Fruit fly (Drosophila melanogaster): ENCODE results near the gene CG18048.
A peak's percentile ranks its signal among the peaks of the same experiment; 100 is the strongest.

Gene CG18048

dm6 chr3R:6345814-6346213, at the start of gene CG18048, which contains the start of gene SmD2 (continued):
- no peak for TF ChIP-seq Stat92E (GFP tag; optimal IDR thresholded peaks at IDR 0.05)
- TF ChIP-seq CG2678 (tag; optimal IDR thresholded peaks at IDR 0.05) = no peak
- TF ChIP-seq p53 (GFP tag; optimal IDR thresholded peaks at IDR 0.05) = no peak
- no peak for TF ChIP-seq unpg (GFP tag; optimal IDR thresholded peaks at IDR 0.05)
- no peak for TF ChIP-seq CG10462 (GFP tag; optimal IDR thresholded peaks at IDR 0.05)
- no peak for TF ChIP-seq Nf-YA (GFP tag; IDR thresholded peaks at IDR 0.05)
- TF ChIP-seq wek (GFP tag; optimal IDR thresholded peaks at IDR 0.05) = no peak
- TF ChIP-seq CG6175 (GFP tag; IDR thresholded peaks at IDR 0.05) = no peak
- no peak for TF ChIP-seq Atf3 (GFP tag; optimal IDR thresholded peaks at IDR 0.05)
- no peak for TF ChIP-seq CG6683 (GFP tag; optimal IDR thresholded peaks at IDR 0.05)
- TF ChIP-seq Deaf1 (tag; optimal IDR thresholded peaks at IDR 0.05) = peak; percentile 50
- no peak for TF ChIP-seq HLHmδ (GFP tag; optimal IDR thresholded peaks at IDR 0.05)
- TF ChIP-seq CG16813 (GFP tag; IDR thresholded peaks at IDR 0.05; ENCODE audit: partially characterized antibody) = peak; percentile 84
- TF ChIP-seq ro (GFP tag; IDR thresholded peaks at IDR 0.05) = no peak
- TF ChIP-seq CG14441 (GFP tag; IDR thresholded peaks at IDR 0.05) = no peak
- TF ChIP-seq cas (GFP tag; IDR thresholded peaks at IDR 0.05) = no peak
- TF ChIP-seq CG14860 (GFP tag; IDR thresholded peaks at IDR 0.05; ENCODE audit: partially characterized antibody) = 0 out of 3 replicates have a peak, but pooled peaks have one; percentile 52
- no peak for TF ChIP-seq H15 (GFP tag; IDR thresholded peaks at IDR 0.05)
- TF ChIP-seq CG12219 (GFP tag; optimal IDR thresholded peaks at IDR 0.05) = no peak
- TF ChIP-seq CG13287 (GFP tag; IDR thresholded peaks at IDR 0.05; ENCODE audit: partially characterized antibody) = peak; percentile 85
- TF ChIP-seq tll (GFP tag; optimal IDR thresholded peaks at IDR 0.05) = peak in 1 of 2 experiments; percentile 27
- TF ChIP-seq trem (tag; optimal IDR thresholded peaks at IDR 0.05) = peak; percentile 85
- no peak for TF ChIP-seq CG1647 (GFP tag; optimal IDR thresholded peaks at IDR 0.05)
- TF ChIP-seq CG18599 (GFP tag; optimal IDR thresholded peaks at IDR 0.05) = no peak
- TF ChIP-seq ash1 (GFP tag; optimal IDR thresholded peaks at IDR 0.05) = no peak
- TF ChIP-seq Abd-B (GFP tag; optimal IDR thresholded peaks at IDR 0.05) = peak; percentile 5
- no peak for TF ChIP-seq Hr3 (GFP tag; optimal IDR thresholded peaks at IDR 0.05)
- no peak for TF ChIP-seq CG7786 (GFP tag; optimal IDR thresholded peaks at IDR 0.05)
- TF ChIP-seq Awh (GFP tag; IDR thresholded peaks at IDR 0.05) = no peak
- TF ChIP-seq E2f2 (GFP tag; IDR thresholded peaks at IDR 0.05) = peak; percentile 64
- TF ChIP-seq lilli (GFP tag; optimal IDR thresholded peaks at IDR 0.05) = no peak
- TF ChIP-seq Sox100B (GFP tag; optimal IDR thresholded peaks at IDR 0.05) = no peak
- TF ChIP-seq Ada2b (GFP tag; IDR thresholded peaks at IDR 0.05) = no peak
- peak; percentile 5 for TF ChIP-seq Chrac-16 (GFP tag; optimal IDR thresholded peaks at IDR 0.05)
- no peak for TF ChIP-seq kni (GFP tag; optimal IDR thresholded peaks at IDR 0.05)
- no peak; the same call in 2 of the 3 replicates for TF ChIP-seq zen2 (GFP tag; IDR thresholded peaks at IDR 0.05; ENCODE audit: partially characterized antibody)
- no peak for TF ChIP-seq gsb-n (tag; optimal IDR thresholded peaks at IDR 0.05)
- no peak for TF ChIP-seq CG3726 (GFP tag; IDR thresholded peaks at IDR 0.05)
- TF ChIP-seq bowl (GFP tag; IDR thresholded peaks at IDR 0.05) = no peak
- TF ChIP-seq eve (GFP tag; optimal IDR thresholded peaks at IDR 0.05) = no peak
- no peak for TF ChIP-seq CG16779 (GFP tag; IDR thresholded peaks at IDR 0.05)
- no peak for TF ChIP-seq CG10321 (GFP tag; IDR thresholded peaks at IDR 0.05)
- no peak for TF ChIP-seq CG16815 (GFP tag; optimal IDR thresholded peaks at IDR 0.05)
- no peak for TF ChIP-seq CG5245 (GFP tag; optimal IDR thresholded peaks at IDR 0.05)
- TF ChIP-seq Hey (tag; optimal IDR thresholded peaks at IDR 0.05) = no peak
- TF ChIP-seq CG10565 (GFP tag; optimal IDR thresholded peaks at IDR 0.05) = no peak
- peak; percentile 73 for TF ChIP-seq phol (tag; optimal IDR thresholded peaks at IDR 0.05)
- no peak for TF ChIP-seq CG1024 (GFP tag; IDR thresholded peaks at IDR 0.05)
- peak; percentile 57 for TF ChIP-seq Lhr (GFP tag; optimal IDR thresholded peaks at IDR 0.05)
- no peak for TF ChIP-seq gcm2 (GFP tag; optimal IDR thresholded peaks at IDR 0.05)
- peak; percentile 18 for TF ChIP-seq Nf-YC (tag; optimal IDR thresholded peaks at IDR 0.05)
